Worm (Caenorhabditis elegans): ENCODE results near the gene C17C3.5.
A peak's percentile ranks its signal among the peaks of the same experiment; 100 is the strongest.
"Not testable (repeated sequence)": the region's sequence is repeated elsewhere in the genome, so short reads cannot be mapped to it uniquely, and the experiment has no call there.

C17C3.5 gene

DNA sequence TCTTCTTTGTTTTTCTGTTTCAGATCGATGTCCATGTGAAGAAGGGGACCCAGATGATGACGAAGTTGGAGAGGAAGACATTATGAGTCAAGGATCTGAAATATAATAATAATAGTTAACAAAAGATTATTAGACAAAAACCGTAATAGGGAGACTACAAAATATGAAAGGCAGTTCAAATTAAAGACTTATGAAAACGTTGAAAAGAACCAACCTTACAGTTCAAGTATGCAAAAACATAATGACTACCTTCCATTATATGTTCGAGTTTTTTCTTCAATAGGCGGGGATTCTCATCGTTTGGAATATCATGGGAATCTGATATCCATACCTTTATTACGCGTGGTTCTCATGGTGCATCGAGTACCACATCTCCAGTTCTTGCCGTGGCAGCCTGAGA lies 18.0 kb upstream of the C17C3.5 start, which contains the start of gene hlh-26:
Gene hlh-26 (minus strand): TSS at position 101 of the 400 bp plus-strand sequence.
- TF ChIP-seq unc-62 (GFP tag; optimal IDR thresholded peaks at IDR 0.05): no peak

DNA sequence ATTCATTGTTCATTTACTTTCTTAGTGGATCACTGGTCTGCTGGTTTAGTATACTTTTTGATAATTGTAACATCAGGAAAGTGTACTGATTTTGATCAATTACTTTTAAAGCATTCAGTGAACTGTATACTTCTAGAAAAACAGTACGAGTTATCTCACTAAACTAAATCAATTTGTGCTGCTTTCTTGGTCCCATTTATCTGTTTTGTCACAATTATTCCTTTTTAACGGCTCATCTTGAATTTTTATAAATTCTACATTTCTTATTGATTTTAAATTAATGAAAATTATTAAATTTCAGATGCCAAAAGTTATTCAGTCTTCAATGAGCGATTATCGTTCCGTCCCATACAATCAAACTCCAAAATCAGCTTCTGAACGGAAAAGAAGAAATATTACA lies 16.7 kb upstream of the C17C3.5 start, which contains the start of gene hlh-25:
Gene hlh-25 (plus strand): TSS at position 301 of the 400 bp plus-strand sequence.
- TF ChIP-seq unc-62 (GFP tag; optimal IDR thresholded peaks at IDR 0.05): not testable (repeated sequence)

DNA sequence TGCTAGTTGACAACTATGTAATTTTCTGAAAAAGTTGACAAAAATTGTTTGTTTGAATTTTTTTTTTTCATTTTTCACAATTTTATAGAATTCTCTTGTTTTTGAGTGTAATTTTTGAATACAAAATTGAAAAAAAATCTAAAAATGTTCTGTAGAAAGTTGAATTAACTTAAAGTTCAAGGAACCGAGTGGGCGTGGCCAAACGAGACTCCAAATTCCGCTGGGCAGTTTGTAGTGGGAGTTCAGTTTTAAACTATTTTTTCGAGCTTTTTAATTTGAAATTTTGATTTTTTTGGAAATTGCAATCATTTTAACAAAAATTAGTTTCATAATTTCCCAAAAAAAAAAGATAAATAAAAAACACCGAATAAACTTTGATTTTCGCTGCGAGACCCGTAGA lies 14.5 kb upstream of the C17C3.5 start:
- TF ChIP-seq unc-62 (GFP tag; optimal IDR thresholded peaks at IDR 0.05): no peak

DNA sequence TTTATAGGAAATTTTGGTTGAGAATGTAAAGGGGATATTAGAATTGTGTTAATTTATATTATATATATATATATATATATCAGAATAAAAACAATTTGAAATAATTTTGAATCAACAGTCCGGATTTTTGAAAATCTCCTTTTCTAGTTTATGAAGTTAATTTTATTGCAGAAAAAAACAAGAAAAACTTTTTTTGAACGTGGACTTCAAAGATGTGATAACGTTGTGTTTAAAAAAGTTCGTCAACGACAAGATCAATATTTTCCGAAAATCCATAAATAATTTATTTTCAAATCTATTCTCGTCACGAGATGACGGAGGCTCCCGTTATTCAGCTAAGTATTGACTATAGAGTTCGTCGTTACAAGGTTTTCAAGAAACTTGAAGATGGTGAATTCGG lies 14.1 kb upstream of the C17C3.5 start, which contains the start of gene C17C3.11:
Gene C17C3.11 (plus strand): TSS at position 301 of the 400 bp plus-strand sequence.
- TF ChIP-seq unc-62 (GFP tag; optimal IDR thresholded peaks at IDR 0.05): no peak

DNA sequence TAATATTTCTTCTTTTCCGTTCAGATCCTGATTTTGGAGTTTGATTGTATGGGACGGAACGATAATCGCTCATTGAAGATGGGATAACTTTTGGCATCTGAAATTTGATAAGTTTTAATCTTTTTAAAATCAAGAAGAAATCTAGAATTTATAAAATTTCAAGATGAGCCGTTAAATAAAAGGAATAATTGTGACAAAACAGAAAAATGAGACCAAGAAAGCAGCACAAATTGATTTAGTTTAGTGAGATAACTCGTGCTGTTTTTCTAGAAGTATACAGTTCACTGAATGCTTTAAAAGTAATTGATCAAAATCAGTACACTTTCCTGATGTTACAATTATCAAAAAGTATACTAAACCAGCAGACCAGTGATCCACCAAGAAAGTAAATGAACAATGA lies 11.5 kb upstream of the C17C3.5 start, which contains the start of gene hlh-27:
Gene hlh-27 (minus strand): TSS at position 101 of the 400 bp plus-strand sequence.
- TF ChIP-seq unc-62 (GFP tag; optimal IDR thresholded peaks at IDR 0.05): not testable (repeated sequence)

DNA sequence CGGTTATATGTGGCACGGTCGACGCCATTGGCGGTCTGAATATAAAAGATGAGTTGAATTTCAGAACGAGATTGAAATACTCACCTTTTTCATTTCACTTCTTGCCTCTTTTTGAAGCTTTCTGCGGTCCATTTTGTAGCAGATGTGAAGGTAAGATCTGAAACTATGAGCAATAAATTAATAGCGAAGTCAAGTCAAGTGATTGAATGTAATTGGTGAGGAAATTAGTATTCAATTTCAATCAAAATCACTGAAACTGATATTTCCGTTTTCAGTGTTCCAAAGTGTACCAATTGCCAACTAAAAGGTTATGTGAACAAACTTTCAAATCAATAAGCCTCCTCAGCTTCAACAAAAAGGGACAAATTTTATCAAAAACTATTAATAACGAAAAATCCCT lies 9.9 kb upstream of the C17C3.5 start, which contains the start of gene C17C3.24:
Gene C17C3.24 (minus strand): TSS at position 101 of the 400 bp plus-strand sequence.
- TF ChIP-seq unc-62 (GFP tag; optimal IDR thresholded peaks at IDR 0.05): no peak

DNA sequence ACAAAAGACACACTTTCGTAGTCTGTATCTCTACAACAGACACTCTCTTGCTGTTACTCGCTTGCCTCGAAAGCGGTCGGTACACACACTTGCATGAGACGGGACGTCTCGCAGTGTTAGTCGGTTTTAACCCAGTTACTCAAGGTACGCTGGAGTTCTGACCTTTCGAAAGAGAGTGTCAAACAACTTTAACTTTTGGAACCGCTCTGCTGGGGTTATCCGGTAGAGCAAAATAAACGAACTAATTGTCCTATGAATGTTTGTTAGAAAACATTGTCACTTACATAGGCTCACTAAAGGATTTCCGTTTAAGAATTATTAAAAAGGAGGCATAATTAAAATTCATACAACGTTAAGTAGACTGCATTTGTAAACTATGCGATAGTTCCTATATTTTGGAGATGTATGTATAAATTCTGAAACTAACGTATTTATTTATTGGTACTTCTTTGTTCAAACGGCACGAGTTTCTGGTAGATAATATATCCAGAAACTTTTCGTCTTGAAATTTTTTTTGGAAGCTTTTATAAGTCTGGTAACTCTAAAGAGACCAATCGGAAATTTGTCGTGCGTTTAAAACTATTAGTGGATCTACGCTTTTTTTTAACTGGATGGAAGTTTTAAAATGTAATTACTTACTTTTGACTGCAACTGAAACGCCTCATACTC lies 8.0 kb upstream of the C17C3.5 start:
- TF ChIP-seq unc-62 (GFP tag; optimal IDR thresholded peaks at IDR 0.05): peak; percentile 12

DNA sequence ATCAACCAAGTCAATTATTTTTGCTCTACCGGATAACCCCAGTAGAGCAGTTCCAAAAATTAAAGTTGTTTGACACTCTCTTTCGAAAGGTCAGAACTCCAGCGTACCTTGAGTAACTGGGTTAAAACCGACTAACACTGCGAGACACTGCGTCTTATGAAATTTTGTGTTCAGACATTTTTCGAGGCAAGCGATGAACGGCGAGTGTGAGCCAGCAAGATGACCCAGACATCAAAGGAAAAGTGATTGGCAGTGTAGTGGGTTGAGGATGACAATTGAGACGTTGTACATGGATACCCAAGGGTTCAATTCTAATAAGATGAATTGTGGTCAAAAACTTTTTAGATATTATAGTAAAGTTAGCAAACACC lies 7.5 kb upstream of the C17C3.5 start:
- TF ChIP-seq unc-62 (GFP tag; optimal IDR thresholded peaks at IDR 0.05): no peak

DNA sequence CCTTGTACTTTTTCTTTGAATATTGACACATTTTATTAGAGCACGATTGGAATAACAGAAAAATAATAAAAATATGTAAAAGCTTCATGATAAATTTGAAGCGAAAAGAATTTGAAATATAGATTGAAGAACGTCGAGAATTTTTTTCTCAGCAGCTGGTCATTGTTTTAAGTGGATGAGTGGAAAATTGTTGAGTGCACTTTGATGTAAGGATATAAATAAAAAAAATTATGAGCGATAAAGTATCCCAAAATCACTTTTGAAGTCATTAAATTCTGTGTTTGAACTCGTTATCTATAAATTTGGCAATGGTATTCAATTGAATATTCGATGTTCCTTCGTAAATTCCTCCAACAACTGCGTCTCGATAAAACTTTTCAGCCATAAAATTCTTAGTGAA lies 6.9 kb upstream of the C17C3.5 start, which contains the start of gene ins-13:
Gene ins-13 (minus strand): TSS at position 101 of the 400 bp plus-strand sequence.
- TF ChIP-seq unc-62 (GFP tag; optimal IDR thresholded peaks at IDR 0.05): no peak

DNA sequence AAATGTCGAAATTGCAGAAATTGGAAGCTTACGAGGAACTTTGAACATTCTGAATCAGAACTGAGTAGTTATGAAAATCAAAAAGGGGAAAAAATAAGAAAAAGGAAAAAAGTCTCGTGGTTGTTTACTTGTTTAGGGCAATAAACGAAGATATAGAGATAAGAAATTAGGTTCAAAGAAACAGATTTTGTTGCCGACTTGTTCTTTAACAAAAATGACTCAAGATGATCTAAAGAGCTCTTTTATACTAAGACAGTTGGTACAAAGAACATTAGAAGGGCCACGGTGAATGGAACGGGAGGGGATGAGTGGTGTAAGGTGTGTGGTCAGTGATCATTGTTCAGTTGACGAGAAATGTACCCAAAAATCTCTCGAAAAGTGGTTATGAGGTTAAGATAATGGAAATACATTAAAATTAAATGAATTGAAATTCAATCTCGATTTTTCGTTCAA lies 4.1 kb upstream of the C17C3.5 start, which contains the start of gene acdh-2:
Gene acdh-2 (minus strand): TSS at position 51 of the 453 bp plus-strand sequence.
- no peak for TF ChIP-seq unc-62 (GFP tag; optimal IDR thresholded peaks at IDR 0.05)

DNA sequence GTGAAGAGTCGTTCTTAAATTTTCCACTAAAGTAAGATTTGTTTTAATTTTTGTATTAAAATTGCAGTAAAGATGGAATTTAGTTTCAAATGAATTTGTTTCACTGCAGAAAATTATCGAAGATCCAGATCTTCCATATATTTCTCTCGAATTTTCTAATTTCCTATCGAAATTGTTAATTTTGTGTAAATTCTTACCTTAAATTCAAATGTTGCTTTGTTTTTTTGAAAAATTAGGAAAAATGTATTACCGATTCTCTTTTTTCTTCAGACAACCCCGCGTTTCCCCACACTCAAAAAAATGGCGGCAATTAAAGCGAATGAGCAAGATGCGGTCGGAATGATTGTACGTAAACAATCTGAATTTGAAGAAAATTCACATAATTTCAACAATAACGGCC lies 1.9 kb upstream of the C17C3.5 start, which contains the start of gene C17C3.6:
Gene C17C3.6 (plus strand): TSS at position 301 of the 400 bp plus-strand sequence.
- no peak for TF ChIP-seq unc-62 (GFP tag; optimal IDR thresholded peaks at IDR 0.05)

DNA sequence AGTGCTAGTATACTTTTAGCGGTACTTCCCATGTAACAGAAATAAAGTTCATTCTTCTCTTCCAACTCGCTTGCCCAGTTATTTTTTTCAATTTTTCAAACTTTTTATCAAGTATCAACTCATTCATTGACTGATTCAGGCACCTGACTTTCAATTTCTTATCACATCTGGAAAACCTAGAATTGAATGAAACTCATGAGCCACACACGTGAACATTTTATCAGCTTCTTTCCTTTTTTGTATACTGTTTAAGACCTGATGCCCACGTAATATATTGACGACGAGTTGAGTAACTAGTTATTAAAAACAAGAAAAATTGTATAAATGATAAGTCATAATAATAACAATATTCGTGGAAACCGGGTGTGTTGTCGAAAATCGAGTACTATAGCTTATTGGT lies 1.9 kb downstream of the C17C3.5 start:
- no peak for TF ChIP-seq unc-62 (GFP tag; optimal IDR thresholded peaks at IDR 0.05)

DNA sequence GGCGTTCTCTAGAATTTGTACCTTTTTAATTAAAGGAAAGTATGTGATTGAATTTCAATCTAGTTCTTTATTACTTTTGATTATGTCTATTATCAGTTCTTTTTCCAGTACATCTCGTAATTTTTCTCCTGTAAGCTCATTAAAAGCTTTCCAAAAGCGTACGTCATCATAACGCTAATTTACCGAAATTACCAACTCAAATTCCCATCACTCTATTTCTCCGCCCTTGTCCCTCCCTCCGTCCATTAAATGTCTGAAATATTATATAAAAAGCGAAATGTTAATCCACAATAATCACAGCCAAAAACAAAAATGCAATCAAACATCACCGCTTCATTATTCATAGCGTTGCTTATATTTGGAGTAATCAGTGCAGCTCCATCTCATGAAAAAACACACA lies 2.7 kb downstream of the C17C3.5 start, which contains the start of gene ins-12:
Gene ins-12 (plus strand): TSS at position 301 of the 400 bp plus-strand sequence.
- no peak for TF ChIP-seq unc-62 (GFP tag; optimal IDR thresholded peaks at IDR 0.05)

DNA sequence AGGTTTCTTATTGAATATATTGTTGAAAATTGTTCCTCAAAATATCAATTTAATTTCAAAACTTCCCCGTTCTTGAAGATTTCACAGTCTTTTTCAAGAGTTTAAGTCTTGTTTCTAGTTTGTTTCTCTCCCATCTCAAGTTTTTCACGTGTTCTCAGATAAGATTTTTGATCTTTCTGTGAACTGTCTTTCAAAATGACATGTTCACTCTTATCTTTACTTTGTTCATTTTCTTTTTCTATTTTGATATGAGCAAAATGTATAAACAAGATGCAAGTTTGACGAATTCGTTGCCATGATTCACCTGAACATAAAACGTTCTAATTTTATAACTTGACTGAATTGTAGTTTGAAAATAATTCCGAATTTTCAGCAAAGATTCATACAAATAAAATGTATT lies 3.2 kb downstream of the C17C3.5 start:
- TF ChIP-seq unc-62 (GFP tag; optimal IDR thresholded peaks at IDR 0.05): no peak

DNA sequence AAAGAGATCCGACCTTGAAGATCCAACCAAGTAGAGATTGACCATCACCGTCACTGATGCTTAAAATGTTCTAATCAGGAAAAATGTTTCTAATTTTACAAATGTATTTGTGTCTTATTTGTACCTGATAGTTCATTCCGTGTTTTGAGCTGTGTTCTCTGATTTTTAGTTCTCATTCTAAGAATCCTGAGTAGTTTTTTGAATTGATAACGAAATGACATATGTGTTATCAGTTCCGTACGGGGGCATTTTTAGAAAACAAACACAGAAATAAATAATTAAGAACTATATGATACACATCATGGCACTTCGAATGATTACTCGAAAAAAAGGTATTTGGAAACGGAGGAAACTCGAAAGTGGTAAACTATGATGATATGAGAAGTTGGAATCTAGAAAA lies 3.9 kb downstream of the C17C3.5 start:
- TF ChIP-seq unc-62 (GFP tag; optimal IDR thresholded peaks at IDR 0.05): no peak

DNA sequence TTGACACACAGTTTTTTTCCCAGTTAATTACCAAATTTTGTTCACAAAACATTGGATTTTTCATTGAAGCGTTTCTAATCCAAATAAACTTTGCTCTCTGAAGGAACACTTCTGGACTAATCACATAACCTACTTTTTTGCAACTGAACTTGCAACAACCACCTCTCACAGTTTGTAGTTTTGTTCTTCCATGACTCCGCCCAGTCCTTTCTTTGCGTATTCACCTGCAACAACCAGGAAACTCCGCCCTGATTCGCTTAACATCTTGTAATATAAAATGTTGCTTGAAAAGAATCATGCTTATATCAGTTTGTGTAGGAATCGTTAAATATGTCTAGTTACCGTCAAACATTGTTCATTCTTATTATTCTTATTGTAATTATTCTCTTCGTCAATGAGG lies 4.8 kb downstream of the C17C3.5 start, which contains the start of gene ins-11:
Gene ins-11 (plus strand): TSS at position 301 of the 400 bp plus-strand sequence.
- TF ChIP-seq unc-62 (GFP tag; optimal IDR thresholded peaks at IDR 0.05): no peak

DNA sequence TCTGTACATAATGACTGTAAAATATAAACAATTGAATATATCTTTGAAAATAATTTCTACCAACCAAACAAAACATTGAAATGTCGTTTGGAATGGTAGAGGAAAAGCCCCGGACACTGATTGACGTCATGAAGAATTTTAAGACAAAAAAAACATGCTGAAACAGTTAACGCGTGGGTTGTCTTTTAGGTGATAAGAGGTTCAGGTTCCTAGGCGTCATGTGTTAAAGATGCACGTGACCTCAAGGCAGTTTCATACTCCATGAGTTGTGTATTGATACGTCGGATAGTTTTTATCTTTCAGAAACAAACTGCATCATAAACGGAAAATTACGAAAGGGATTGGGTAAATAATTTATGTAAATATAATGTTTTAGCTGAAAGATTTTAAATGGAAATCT lies 5.5 kb downstream of the C17C3.5 start:
- no peak for TF ChIP-seq unc-62 (GFP tag; optimal IDR thresholded peaks at IDR 0.05)

Measured in whole organism, dauer.